Worm (Caenorhabditis elegans) whole organism, late embryonic: ENCODE measurements around the gene acdh-6.

Source experiments
- ama-1 ChIP-seq: fragments of 150-350 bp; optimal IDR thresholded peaks from 2 replicates; lab custom pipeline; 2014
- ceh-19 ChIP-seq: fragments of 200-800 bp; sonication (Bioruptor generic); optimal IDR thresholded peaks from 2 replicates; lab custom pipeline; 2018; ENCODE audit warnings: mild to moderate bottlenecking, missing genetic modification characterization, missing compliant biosample characterization
- ceh-9 ChIP-seq: sonication (generic microtip); optimal IDR thresholded peaks from 2 replicates; lab custom pipeline; 2016; ENCODE audit warnings: mild to moderate bottlenecking, missing genetic modification characterization, inconsistent platforms, missing compliant biosample characterization
- dve-1 ChIP-seq: sonication (generic microtip); optimal IDR thresholded peaks from 2 replicates; lab custom pipeline; 2017; ENCODE audit warnings: antibody characterized with exemption, mild to moderate bottlenecking, missing genetic modification characterization, missing compliant biosample characterization
- fkh-10 ChIP-seq: fragments of 150-350 bp; optimal IDR thresholded peaks from 2 replicates; lab custom pipeline; 2014; ENCODE audit warnings: missing biosample characterization, missing genetic modification reagents, missing genetic modification characterization
- gmeb-2 ChIP-seq: sonication (generic microtip); optimal IDR thresholded peaks from 2 replicates; lab custom pipeline; 2016; ENCODE audit warnings: missing genetic modification characterization, inconsistent platforms, missing compliant biosample characterization
- mec-3 ChIP-seq: sonication (generic microtip); optimal IDR thresholded peaks from 2 replicates; lab custom pipeline; 2016; ENCODE audit warnings: borderline replicate concordance, missing genetic modification characterization, missing compliant biosample characterization
- nhr-11 ChIP-seq: fragments of 150-350 bp; optimal IDR thresholded peaks from 2 replicates; lab custom pipeline; 2014; ENCODE audit warnings: missing biosample characterization, missing genetic modification characterization
- pax-1 ChIP-seq: fragments of 150-350 bp; optimal IDR thresholded peaks from 2 replicates; lab custom pipeline; 2014; ENCODE audit warnings: missing biosample characterization, missing genetic modification characterization
- pqm-1 ChIP-seq: sonication (generic microtip); optimal IDR thresholded peaks from 2 replicates; lab custom pipeline; 2016; ENCODE audit warnings: missing genetic modification characterization, missing compliant biosample characterization
- syd-9 ChIP-seq: sonication (generic microtip); optimal IDR thresholded peaks from 2 replicates; lab custom pipeline; 2016; ENCODE audit warnings: mild to moderate bottlenecking, missing genetic modification characterization, moderate library complexity, missing compliant biosample characterization
- unc-3 ChIP-seq, 2 experiments: fragments of 200-800 bp in 1 of 2; sonication (Bioruptor generic) in 1 of 2; sonication (generic microtip) in 1 of 2; conservative IDR thresholded peaks in 1 of 2; optimal IDR thresholded peaks in 1 of 2; 2 replicates each; pipeline versions ENCODE4 v1.3.6 to Lab custom; 2016 to 2022; ENCODE audit warnings: missing compliant biosample characterization in 2 of 2, missing genetic modification characterization in 2 of 2, missing genetic modification reagents in 1 of 2
- unc-86 ChIP-seq: sonication (generic microtip); optimal IDR thresholded peaks from 2 replicates; lab custom pipeline; 2016; ENCODE audit warnings: missing genetic modification characterization, missing compliant biosample characterization

DNA sequence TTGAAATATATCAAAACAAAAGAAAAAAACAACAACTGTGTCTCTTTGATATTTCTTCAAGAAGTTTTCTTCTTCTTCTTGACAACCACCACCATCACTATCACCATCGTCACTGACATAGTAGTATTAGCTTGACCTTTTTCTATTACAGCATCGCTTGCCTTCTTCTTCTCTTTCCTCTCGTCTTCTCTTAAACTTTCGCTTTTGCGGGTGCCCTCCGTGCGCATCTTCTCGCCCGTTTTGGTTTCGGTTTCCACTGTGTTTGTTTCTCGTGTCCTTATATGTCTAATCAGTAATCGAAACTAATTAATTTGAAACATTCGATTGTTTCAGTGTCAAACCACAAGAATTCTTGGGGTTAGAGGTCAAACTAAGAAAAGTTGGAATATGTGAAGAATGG is 18.4 kb downstream of the acdh-6 start:
- TF ChIP-seq gmeb-2 (tag; lab: Kevin White, UChicago), result no peak
- TF ChIP-seq dve-1 (tag; lab: Kevin White, UChicago), result no peak
- no peak for TF ChIP-seq ama-1
- no peak for TF ChIP-seq fkh-10 (GFP tag; lab: Kevin White, UChicago)
- TF ChIP-seq mec-3 (tag; lab: Kevin White, UChicago), result no peak
- TF ChIP-seq ceh-9 (tag; lab: Kevin White, UChicago), result no peak
- TF ChIP-seq pax-1 (tag; lab: Kevin White, UChicago), result no peak
- TF ChIP-seq unc-86 (tag; lab: Kevin White, UChicago), result no peak
- no peak for TF ChIP-seq pqm-1 (tag; lab: Kevin White, UChicago)
- TF ChIP-seq syd-9 (tag; lab: Kevin White, UChicago), result no peak
- TF ChIP-seq unc-3 (GFP tag; conservative IDR thresholded peaks at IDR 0.05; lab: Robert Waterston, UW), result no peak
- no peak for TF ChIP-seq unc-3 (tag; optimal IDR thresholded peaks at IDR 0.05; lab: Kevin White, UChicago)
- TF ChIP-seq ceh-19 (GFP tag; lab: Kevin White, UChicago), result no peak
- TF ChIP-seq nhr-11 (tag; lab: Kevin White, UChicago), result no peak
